Worm (Caenorhabditis elegans) whole organism, L1 larva: ENCODE results near the gene C07D8.5.

Experiments
- C04F5.9 ChIP-seq: sonication (generic microtip); optimal IDR thresholded peaks from 2 replicates; lab custom pipeline; 2016; ENCODE audit warnings: missing genetic modification characterization, missing compliant biosample characterization
- C16A3.4 ChIP-seq: fragments of 150-350 bp; optimal IDR thresholded peaks from 2 replicates; lab custom pipeline; 2014; ENCODE audit warnings: missing biosample characterization, missing genetic modification characterization
- C34B4.2 ChIP-seq: sonication (generic microtip); optimal IDR thresholded peaks from 2 replicates; lab custom pipeline; 2017; ENCODE audit warnings: mild to moderate bottlenecking, missing genetic modification characterization, missing compliant biosample characterization
- F16B12.6 ChIP-seq: fragments of 150-350 bp; optimal IDR thresholded peaks from 2 replicates; lab custom pipeline; 2014; ENCODE audit warnings: missing biosample characterization, missing genetic modification characterization
- Y116A8C.19 ChIP-seq: sonication (generic microtip); optimal IDR thresholded peaks from 2 replicates; lab custom pipeline; 2016; ENCODE audit warnings: missing compliant biosample characterization, missing genetic modification characterization, borderline replicate concordance
- aha-1 ChIP-seq: fragments of 150-350 bp; optimal IDR thresholded peaks from 2 replicates; lab custom pipeline; 2014; ENCODE audit warnings: missing biosample characterization, missing genetic modification characterization
- alr-1 ChIP-seq: fragments of 200-800 bp; sonication (Bioruptor generic); optimal IDR thresholded peaks from 2 replicates; lab custom pipeline; 2018; ENCODE audit warnings: borderline replicate concordance, mild to moderate bottlenecking, missing genetic modification characterization, missing compliant biosample characterization
- aly-2 ChIP-seq: fragments of 150-350 bp; optimal IDR thresholded peaks from 2 replicates; lab custom pipeline; 2014; ENCODE audit warnings: missing biosample characterization, missing genetic modification characterization
- blmp-1 ChIP-seq: fragments of 150-350 bp; optimal IDR thresholded peaks from 2 replicates; lab custom pipeline; 2014; ENCODE audit warnings: missing biosample characterization, missing genetic modification characterization
- ceh-63 ChIP-seq: fragments of 200-800 bp; sonication (Bioruptor generic); optimal IDR thresholded peaks from 2 replicates; lab custom pipeline; 2018; ENCODE audit warnings: mild to moderate bottlenecking, missing genetic modification characterization, missing compliant biosample characterization
- ceh-82 ChIP-seq, 3 experiments: fragments of 150-350 bp in 1 of 3; sonication (generic microtip) in 2 of 3; optimal IDR thresholded peaks; 2 replicates each; lab custom pipeline; 2014 to 2017; ENCODE audit warnings: missing biosample characterization in 3 of 3, missing genetic modification characterization in 3 of 3
- ceh-88 ChIP-seq: fragments of 200-800 bp; sonication (Bioruptor generic); IDR thresholded peaks from 2 replicates; pipeline ENCODE4 v1.3.6; 2022; ENCODE audit warnings: missing genetic modification characterization, missing compliant biosample characterization
- ces-1 ChIP-seq: fragments of 150-350 bp; optimal IDR thresholded peaks from 2 replicates; lab custom pipeline; 2014; ENCODE audit warnings: missing biosample characterization, missing genetic modification reagents, missing genetic modification characterization
- dpl-1 ChIP-seq, 3 experiments: fragments of 150-350 bp in 2 of 3; sonication (generic microtip) in 1 of 3; optimal IDR thresholded peaks; 2 replicates each; lab custom pipeline; 2014 to 2017; ENCODE audit warnings: missing biosample characterization in 3 of 3, missing genetic modification characterization in 3 of 3, missing genetic modification reagents in 3 of 3
- dsc-1 ChIP-seq: sonication (generic microtip); optimal IDR thresholded peaks from 2 replicates; lab custom pipeline; 2016; ENCODE audit warnings: mild to moderate bottlenecking, missing genetic modification characterization, missing compliant biosample characterization
- egl-27 ChIP-seq, 2 experiments: fragments of 150-350 bp in 1 of 2; sonication (generic microtip); optimal IDR thresholded peaks; 3 replicates each; lab custom pipeline; 2017 to 2018; ENCODE audit warnings: missing biosample characterization in 2 of 2, missing genetic modification characterization in 2 of 2, missing genetic modification reagents in 2 of 2
- elt-2 ChIP-seq: sonication (generic microtip); optimal IDR thresholded peaks from 2 replicates; lab custom pipeline; 2016; ENCODE audit warnings: missing genetic modification characterization, mild to moderate bottlenecking, inconsistent platforms, missing compliant biosample characterization, missing genetic modification reagents
- elt-3 ChIP-seq, 6 experiments: fragments of 150-350 bp in 1 of 6; sonication (generic microtip); optimal IDR thresholded peaks; 2 replicates each; lab custom pipeline; 2017 to 2018; ENCODE audit warnings: missing biosample characterization in 6 of 6, missing genetic modification characterization in 6 of 6, inconsistent platforms in 1 of 6
- fkh-10 ChIP-seq: sonication (generic microtip); optimal IDR thresholded peaks from 2 replicates; lab custom pipeline; 2017; ENCODE audit warnings: missing biosample characterization, missing genetic modification reagents, missing genetic modification characterization
- fkh-4 ChIP-seq: sonication (generic microtip); optimal IDR thresholded peaks from 2 replicates; lab custom pipeline; 2016; ENCODE audit warnings: missing compliant biosample characterization, missing genetic modification characterization, borderline replicate concordance
- fos-1 ChIP-seq: fragments of 150-350 bp; optimal IDR thresholded peaks from 2 replicates; lab custom pipeline; 2014; ENCODE audit warnings: missing biosample characterization, missing genetic modification characterization
- grh-1 ChIP-seq: fragments of 200-800 bp; sonication (Bioruptor generic); IDR thresholded peaks from 2 replicates; pipeline ENCODE4 v1.3.6; 2022; ENCODE audit warnings: missing genetic modification reagents, missing genetic modification characterization, missing compliant biosample characterization
- hlh-17 ChIP-seq: fragments of 200-800 bp; sonication (Bioruptor generic); optimal IDR thresholded peaks from 2 replicates; lab custom pipeline; 2018; ENCODE audit warnings: missing genetic modification characterization, mild to moderate bottlenecking, missing compliant biosample characterization, moderate library complexity, borderline replicate concordance
- hlh-4 ChIP-seq: sonication (generic microtip); optimal IDR thresholded peaks from 2 replicates; lab custom pipeline; 2016; ENCODE audit warnings: mild to moderate bottlenecking, missing genetic modification characterization, missing compliant biosample characterization
- isw-1 ChIP-seq: fragments of 200-800 bp; sonication (Bioruptor generic); IDR thresholded peaks from 2 replicates; pipeline ENCODE4 v1.3.6; 2022; ENCODE audit warnings: missing genetic modification characterization, missing compliant biosample characterization
- jun-1 ChIP-seq: fragments of 150-350 bp; optimal IDR thresholded peaks from 2 replicates; lab custom pipeline; 2014; ENCODE audit warnings: missing biosample characterization, missing genetic modification reagents, missing genetic modification characterization
- lin-14 ChIP-seq: fragments of 200-800 bp; sonication (Bioruptor generic); optimal IDR thresholded peaks from 2 replicates; lab custom pipeline; 2018; ENCODE audit warnings: mild to moderate bottlenecking, missing genetic modification characterization, moderate library complexity, missing compliant biosample characterization
- lin-35 ChIP-seq, 2 experiments: fragments of 150-350 bp; optimal IDR thresholded peaks; 2 replicates each; lab custom pipeline; 2014; ENCODE audit warnings: missing biosample characterization in 2 of 2, missing genetic modification characterization in 2 of 2, missing genetic modification reagents in 2 of 2
- lsy-2 ChIP-seq, 2 experiments: fragments of 150-350 bp; optimal IDR thresholded peaks; 2 replicates each; lab custom pipeline; 2014; ENCODE audit warnings: missing biosample characterization in 2 of 2, missing genetic modification characterization in 2 of 2
- mab-9 ChIP-seq: fragments of 200-800 bp; sonication (Bioruptor generic); IDR thresholded peaks from 2 replicates; pipeline ENCODE4 v1.3.6; 2022; ENCODE audit warnings: missing genetic modification reagents, missing genetic modification characterization, missing compliant biosample characterization
- mef-2 ChIP-seq: fragments of 150-350 bp; optimal IDR thresholded peaks from 2 replicates; lab custom pipeline; 2014; ENCODE audit warnings: missing biosample characterization, missing genetic modification characterization
- nhr-11 ChIP-seq: fragments of 150-350 bp; optimal IDR thresholded peaks from 2 replicates; lab custom pipeline; 2014; ENCODE audit warnings: missing biosample characterization, missing genetic modification characterization
- nhr-28 ChIP-seq: fragments of 150-350 bp; optimal IDR thresholded peaks from 2 replicates; lab custom pipeline; 2014; ENCODE audit warnings: missing biosample characterization, missing genetic modification characterization
- nhr-71 ChIP-seq: sonication (generic microtip); optimal IDR thresholded peaks from 2 replicates; lab custom pipeline; 2016; ENCODE audit warnings: mild to moderate bottlenecking, missing genetic modification characterization, moderate library complexity, missing compliant biosample characterization
- nhr-77 ChIP-seq: fragments of 150-350 bp; optimal IDR thresholded peaks from 2 replicates; lab custom pipeline; 2014; ENCODE audit warnings: missing biosample characterization, missing genetic modification characterization
- nhr-84 ChIP-seq: sonication (generic microtip); optimal IDR thresholded peaks from 2 replicates; lab custom pipeline; 2017; ENCODE audit warnings: missing biosample characterization, missing genetic modification characterization
- nhr-85 ChIP-seq: sonication (generic microtip); peaks from one replicate; lab custom pipeline; 2016; ENCODE audit warnings: missing genetic modification characterization, inconsistent platforms, missing compliant biosample characterization
- pag-3 ChIP-seq: sonication (generic microtip); optimal IDR thresholded peaks from 2 replicates; lab custom pipeline; 2017; ENCODE audit warnings: missing genetic modification characterization, mild to moderate bottlenecking, missing compliant biosample characterization, antibody characterized with exemption, borderline replicate concordance; ENCODE audit not compliant: insufficient read depth
- pax-3 ChIP-seq: fragments of 200-800 bp; sonication (Bioruptor generic); optimal IDR thresholded peaks from 2 replicates; lab custom pipeline; 2018; ENCODE audit warnings: mild to moderate bottlenecking, missing genetic modification characterization, moderate library complexity, missing compliant biosample characterization
- pqm-1 ChIP-seq: sonication (generic microtip); optimal IDR thresholded peaks from 3 replicates; lab custom pipeline; 2017; ENCODE audit warnings: missing biosample characterization, missing genetic modification characterization
- rnt-1 ChIP-seq: sonication (generic microtip); optimal IDR thresholded peaks from 2 replicates; lab custom pipeline; 2016; ENCODE audit warnings: mild to moderate bottlenecking, missing genetic modification characterization, moderate library complexity, missing compliant biosample characterization
- snpc-4 ChIP-seq: fragments of 150-350 bp; optimal IDR thresholded peaks from 2 replicates; lab custom pipeline; 2014; ENCODE audit warnings: missing biosample characterization, missing genetic modification characterization
- sox-4 ChIP-seq: sonication (generic microtip); optimal IDR thresholded peaks from 2 replicates; lab custom pipeline; 2016; ENCODE audit warnings: missing genetic modification characterization, missing compliant biosample characterization
- unc-30 ChIP-seq: sonication (generic microtip); optimal IDR thresholded peaks from 2 replicates; lab custom pipeline; 2017; ENCODE audit warnings: missing biosample characterization, missing genetic modification characterization
- unc-86 ChIP-seq: sonication (generic microtip); optimal IDR thresholded peaks from 2 replicates; lab custom pipeline; 2016; ENCODE audit warnings: missing genetic modification characterization, missing compliant biosample characterization
- unc-98 ChIP-seq: fragments of 200-800 bp; sonication (Bioruptor generic); IDR thresholded peaks from 2 replicates; pipeline ENCODE4 v1.3.6; 2022; ENCODE audit warnings: missing genetic modification characterization, missing compliant biosample characterization
- zip-4 ChIP-seq: fragments of 200-800 bp; sonication (Bioruptor generic); optimal IDR thresholded peaks from 2 replicates; lab custom pipeline; 2018; ENCODE audit warnings: mild to moderate bottlenecking, missing genetic modification characterization, moderate library complexity, missing compliant biosample characterization

C07D8.5 gene

ce11 chrX:7330685-7331196, 13.1 kb upstream of the C07D8.5 start, which contains the start of gene ttr-30:
TSS of gene ttr-30 (plus strand) at chrX:7330949.
- TF ChIP-seq zip-4 (GFP tag; lab: Kevin White, UChicago) (no peak), alr-1 (tag; lab: Kevin White, UChicago) (no peak), F16B12.6 (tag; lab: Kevin White, UChicago) (no peak), jun-1 (tag; lab: Kevin White, UChicago) (no peak), nhr-85 (peak; percentile 58), elt-3 (tag; optimal IDR thresholded peaks at IDR 0.05; lab: Kevin White, UChicago) (peak in 1 of 6 experiments; percentile 64), unc-30 (tag; lab: Kevin White, UChicago) (no peak), fos-1 (no peak), aha-1 (tag; lab: Kevin White, UChicago) (no peak), isw-1 (GFP tag; lab: Robert Waterston, UW) (no peak), hlh-4 (tag; lab: Kevin White, UChicago) (no peak), blmp-1 (tag; lab: Kevin White, UChicago) (peak; percentile 34), sox-4 (tag; lab: Kevin White, UChicago) (no peak), grh-1 (GFP tag; lab: Robert Waterston, UW) (no peak), lsy-2 (tag; optimal IDR thresholded peaks at IDR 0.05; lab: Kevin White, UChicago) (no peak), C16A3.4 (no peak), nhr-71 (no peak), lin-14 (GFP tag; lab: Kevin White, UChicago) (peak; percentile 6)

ce11 chrX:7334302-7334724, 9.5 kb upstream of the C07D8.5 start, which contains the start of gene epg-7:
TSS of gene epg-7 (plus strand) at chrX:7334714.
- TF ChIP-seq dpl-1 (GFP tag; optimal IDR thresholded peaks at IDR 0.05; lab: Kevin White, UChicago), result peak; percentile 65 to 76 (median 71)
- TF ChIP-seq ceh-63 (GFP tag; lab: Kevin White, UChicago), result no peak
- TF ChIP-seq nhr-11, result peak; percentile 71
- peak; percentile 89 for TF ChIP-seq elt-2 (tag; lab: Kevin White, UChicago)
- TF ChIP-seq nhr-84, result no peak
- no peak for TF ChIP-seq C34B4.2
- no peak for TF ChIP-seq pqm-1
- peak; percentile 89 to 93 for TF ChIP-seq lsy-2 (tag; optimal IDR thresholded peaks at IDR 0.05; lab: Kevin White, UChicago)
- peak; percentile 73 for TF ChIP-seq mef-2 (tag; lab: Kevin White, UChicago)
- peak; percentile 63 for TF ChIP-seq aha-1 (tag; lab: Kevin White, UChicago)
- TF ChIP-seq nhr-77, result peak; percentile 94
- TF ChIP-seq fos-1, result peak; percentile 86
- TF ChIP-seq pax-3 (tag; lab: Kevin White, UChicago), result peak; percentile 83
- peak; percentile 99 for TF ChIP-seq nhr-85
- peak; percentile 72 for TF ChIP-seq C04F5.9 (tag; lab: Kevin White, UChicago)
- peak; percentile 95 for TF ChIP-seq jun-1 (tag; lab: Kevin White, UChicago)
- peak; percentile 94 for TF ChIP-seq F16B12.6 (tag; lab: Kevin White, UChicago)
- peak; percentile 59 for TF ChIP-seq blmp-1 (tag; lab: Kevin White, UChicago)
- TF ChIP-seq nhr-28 (tag; lab: Kevin White, UChicago), result no peak
- TF ChIP-seq ces-1 (GFP tag; lab: Kevin White, UChicago), result no peak
- TF ChIP-seq snpc-4, result peak; percentile 65
- peak; percentile 42 to 46 for TF ChIP-seq egl-27 (tag; optimal IDR thresholded peaks at IDR 0.05; lab: Kevin White, UChicago)
- no peak for TF ChIP-seq unc-30 (tag; lab: Kevin White, UChicago)
- TF ChIP-seq C16A3.4, result peak; percentile 93
- TF ChIP-seq ceh-88 (GFP tag; lab: Robert Waterston, UW), result peak; percentile 87
- TF ChIP-seq dsc-1 (tag; lab: Kevin White, UChicago), result peak; percentile 99
- TF ChIP-seq unc-86, result peak; percentile 94
- TF ChIP-seq grh-1 (GFP tag; lab: Robert Waterston, UW), result peak; percentile 89
- TF ChIP-seq hlh-17, result no peak
- TF ChIP-seq aly-2 (tag; lab: Kevin White, UChicago), result peak; percentile 30
- peak; percentile 88 for TF ChIP-seq mab-9 (GFP tag; lab: Robert Waterston, UW)
- TF ChIP-seq unc-98, result peak; percentile 31; the same call in 1 of the 2 replicates
- no peak for TF ChIP-seq alr-1 (tag; lab: Kevin White, UChicago)
- TF ChIP-seq pag-3, result no peak
- peak; percentile 84 for TF ChIP-seq zip-4 (GFP tag; lab: Kevin White, UChicago)
- TF ChIP-seq fkh-10 (GFP tag; lab: Kevin White, UChicago), result peak; percentile 88
- TF ChIP-seq lin-35 (GFP tag; optimal IDR thresholded peaks at IDR 0.05; lab: Kevin White, UChicago), result peak; percentile 84 to 90
- peak; percentile 77 to 91 (median 88) for TF ChIP-seq ceh-82 (tag; optimal IDR thresholded peaks at IDR 0.05; lab: Kevin White, UChicago)
- TF ChIP-seq rnt-1 (tag; lab: Kevin White, UChicago), result peak; percentile 94
- peak; percentile 86 for TF ChIP-seq sox-4 (tag; lab: Kevin White, UChicago)
- TF ChIP-seq fkh-4 (tag; lab: Kevin White, UChicago), result peak; percentile 71
- TF ChIP-seq Y116A8C.19 (tag; lab: Kevin White, UChicago), result no peak
